Worm (Caenorhabditis elegans): ENCODE data around the gene C29A12.22.

C29A12.22 gene

ce11 chrV:10798090-10798489 lies 13.8 kb upstream of the C29A12.22 start, which contains the start of gene srh-184 (continued):
- TF ChIP-seq mdl-1 (tag; optimal IDR thresholded peaks at IDR 0.05): no peak

- TF ChIP-seq php-3 (GFP tag; IDR thresholded peaks at IDR 0.05) (peak; percentile 97), nhr-41 (GFP tag; IDR thresholded peaks at IDR 0.05) (peak; percentile 85), ceh-20 (GFP tag; IDR thresholded peaks at IDR 0.05) (peak; percentile 63; the same call in 1 of the 2 replicates), aha-1 (tag) (peak; percentile 36), hmg-1.1 (GFP tag; IDR thresholded peaks at IDR 0.05) (no peak), dmd-9 (GFP tag; IDR thresholded peaks at IDR 0.05) (no peak), mxl-3 (GFP tag; optimal IDR thresholded peaks at IDR 0.05) (no peak), lin-1 (GFP tag; IDR thresholded peaks at IDR 0.05) (peak; percentile 66; the same call in 1 of the 2 replicates), dmd-8 (GFP tag; IDR thresholded peaks at IDR 0.05) (no peak), nhr-102 (tag; optimal IDR thresholded peaks at IDR 0.05) (peak; percentile 42), daf-12 (tag; optimal IDR thresholded peaks at IDR 0.05) (no peak), ceh-28 (tag; optimal IDR thresholded peaks at IDR 0.05) (no peak), madf-5 (GFP tag; IDR thresholded peaks at IDR 0.05) (no peak), hlh-11 (tag; optimal IDR thresholded peaks at IDR 0.05) (peak; percentile 91), Y5F2A.4 (GFP tag; optimal IDR thresholded peaks at IDR 0.05) (no peak), mdl-1 (tag; optimal IDR thresholded peaks at IDR 0.05) (peak in 1 of 2 experiments; percentile 39), tra-1 (GFP tag; IDR thresholded peaks at IDR 0.05) (peak; percentile 66; the same call in 1 of the 2 replicates), pqm-1 (tag; optimal IDR thresholded peaks at IDR 0.05) (peak; percentile 93), nhr-48 (tag; optimal IDR thresholded peaks at IDR 0.05) (peak; percentile 30), pha-4 (GFP tag; IDR thresholded peaks at IDR 0.05) (peak; percentile 27; the same call in 1 of the 2 replicates), pha-4 (tag; optimal IDR thresholded peaks at IDR 0.05) (no peak), nhr-28 (tag; optimal IDR thresholded peaks at IDR 0.05) (peak; percentile 84), F26F4.8 (GFP tag; conservative IDR thresholded peaks at IDR 0.05) (no peak), unc-62 (GFP tag; optimal IDR thresholded peaks at IDR 0.05 in 1 of 2) (peak; percentile 51 to 96), unc-62 (tag; optimal IDR thresholded peaks at IDR 0.05) (no peak), snpc-4 (tag; optimal IDR thresholded peaks at IDR 0.05) (no peak), daf-16 (GFP tag; optimal IDR thresholded peaks at IDR 0.05) (no peak), daf-16 (tag; optimal IDR thresholded peaks at IDR 0.05) (peak; percentile 89), hlh-30 (tag; optimal IDR thresholded peaks at IDR 0.05; ENCODE audit: insufficient read depth) (peak; percentile 55), dve-1 (tag; optimal IDR thresholded peaks at IDR 0.05; ENCODE audit: insufficient read depth) (peak; percentile 67), nhr-6 (tag; optimal IDR thresholded peaks at IDR 0.05) (no peak), dmd-6 (GFP tag; IDR thresholded peaks at IDR 0.05) (peak; percentile 95), nhr-77 (tag; optimal IDR thresholded peaks at IDR 0.05) (peak; percentile 64), saeg-2 (GFP tag; IDR thresholded peaks at IDR 0.05) (peak; percentile 42; the same call in 1 of the 2 replicates)
Measured at ce11 chrV:10801154-10801553, 10.7 kb upstream of the C29A12.22 start, which contains the start of gene D1054.18. D1054.18 (minus strand) TSS chrV:10801198.

- TF ChIP-seq pqm-1 (tag; optimal IDR thresholded peaks at IDR 0.05) (peak; percentile 67), zfp-3 (GFP tag; conservative IDR thresholded peaks at IDR 0.05) (no peak), jun-1 (tag; optimal IDR thresholded peaks at IDR 0.05) (no peak), lin-39 (tag; optimal IDR thresholded peaks at IDR 0.05) (no peak), ctbp-1 (GFP tag; IDR thresholded peaks at IDR 0.05) (no peak), daf-19 (GFP tag; conservative IDR thresholded peaks at IDR 0.05) (no peak), pha-4 (GFP tag; IDR thresholded peaks at IDR 0.05) (no peak), pha-4 (tag; optimal IDR thresholded peaks at IDR 0.05) (no peak), nhr-102 (tag; optimal IDR thresholded peaks at IDR 0.05) (peak; percentile 88), unc-130 (GFP tag; optimal IDR thresholded peaks at IDR 0.05) (no peak), cey-2 (tag; optimal IDR thresholded peaks at IDR 0.05; ENCODE audit: borderline replicate concordance, insufficient read depth) (no peak), aha-1 (tag) (no peak), mes-2 (tag; optimal IDR thresholded peaks at IDR 0.05; ENCODE audit: poor library complexity, severe bottlenecking) (no peak), hmg-1.1 (GFP tag; IDR thresholded peaks at IDR 0.05) (no peak), zag-1 (tag; optimal IDR thresholded peaks at IDR 0.05) (no peak), mxl-2 (GFP tag; conservative IDR thresholded peaks at IDR 0.05) (no peak), nhr-76 (tag; optimal IDR thresholded peaks at IDR 0.05) (no peak), hif-1 (tag; optimal IDR thresholded peaks at IDR 0.05) (no peak), spr-3 (GFP tag; optimal IDR thresholded peaks at IDR 0.05) (no peak), lim-7 (GFP tag; IDR thresholded peaks at IDR 0.05) (no peak), nhr-111 (GFP tag; optimal IDR thresholded peaks at IDR 0.05) (no peak), dmd-9 (GFP tag; IDR thresholded peaks at IDR 0.05) (no peak)
Measured at ce11 chrV:10802060-10802459, 9.8 kb upstream of the C29A12.22 start.
